Fruit fly (Drosophila melanogaster) whole organism, prepupa: ENCODE results near the gene Kap3.

Source experiments
- Blimp-1 ChIP-seq: fragments of 200-800 bp; sonication (Bioruptor generic); optimal IDR thresholded peaks from 3 replicates; lab custom pipeline; 2017; ENCODE audit warnings: missing biosample characterization, missing genetic modification characterization, mild to moderate bottlenecking, moderate library complexity, missing genetic modification reagents
- CG10631 ChIP-seq: fragments of 200-800 bp; sonication (Bioruptor generic); optimal IDR thresholded peaks from 2 replicates; lab custom pipeline; 2016; ENCODE audit warnings: missing biosample characterization, missing genetic modification characterization
- CG10669 ChIP-seq: fragments of 200-800 bp; sonication (Bioruptor generic); optimal IDR thresholded peaks from 3 replicates; lab custom pipeline; 2018; ENCODE audit warnings: missing biosample characterization, mild to moderate bottlenecking, missing genetic modification characterization, moderate library complexity
- CG11294 ChIP-seq: fragments of 200-800 bp; sonication (Bioruptor generic); IDR thresholded peaks from 2 replicates; pipeline ENCODE4 v1.3.6; 2022; ENCODE audit warnings: missing biosample characterization, missing genetic modification characterization
- CG15336 ChIP-seq: fragments of 200-800 bp; sonication (Bioruptor generic); IDR thresholded peaks from 2 replicates; pipeline ENCODE4 v1.3.6; 2022; ENCODE audit warnings: missing biosample characterization, missing genetic modification characterization
- CG3032 ChIP-seq: fragments of 200-800 bp; optimal IDR thresholded peaks from 2 replicates; lab custom pipeline; 2019; ENCODE audit warnings: missing biosample characterization, mild to moderate bottlenecking, missing genetic modification characterization, moderate library complexity
- CG31627 ChIP-seq: fragments of 200-800 bp; sonication (Bioruptor generic); optimal IDR thresholded peaks from 3 replicates; lab custom pipeline; 2016; ENCODE audit warnings: missing biosample characterization, missing genetic modification characterization
- CG34406 ChIP-seq: fragments of 200-800 bp; sonication (Bioruptor generic); optimal IDR thresholded peaks from 3 replicates; lab custom pipeline; 2016; ENCODE audit warnings: missing biosample characterization, missing genetic modification characterization
- CG4318 ChIP-seq: fragments of 200-800 bp; sonication (Bioruptor generic); optimal IDR thresholded peaks from 3 replicates; lab custom pipeline; 2017; ENCODE audit warnings: missing biosample characterization, mild to moderate bottlenecking, missing genetic modification characterization
- CG6163 ChIP-seq: fragments of 200-800 bp; sonication (Bioruptor generic); IDR thresholded peaks from 3 replicates; pipeline ENCODE4 v1.3.6; 2022; ENCODE audit warnings: missing biosample characterization, missing genetic modification characterization
- CG6792 ChIP-seq: fragments of 200-800 bp; sonication (Bioruptor generic); optimal IDR thresholded peaks from 3 replicates; lab custom pipeline; 2016; ENCODE audit warnings: missing biosample characterization, missing genetic modification characterization
- CG6808 ChIP-seq: fragments of 200-800 bp; sonication (Bioruptor generic); optimal IDR thresholded peaks from 3 replicates; lab custom pipeline; 2017; ENCODE audit warnings: missing biosample characterization, missing genetic modification characterization, mild to moderate bottlenecking, moderate library complexity, missing genetic modification reagents
- CG6854 ChIP-seq: fragments of 200-800 bp; sonication (Bioruptor generic); optimal IDR thresholded peaks from 2 replicates; lab custom pipeline; 2017; ENCODE audit warnings: missing biosample characterization, mild to moderate bottlenecking, missing genetic modification characterization
- CG7368 ChIP-seq: fragments of 200-800 bp; sonication (Bioruptor generic); optimal IDR thresholded peaks from 3 replicates; lab custom pipeline; 2016; ENCODE audit warnings: missing biosample characterization, missing genetic modification characterization
- CG8119 ChIP-seq: fragments of 200-800 bp; sonication (Bioruptor generic); IDR thresholded peaks from 3 replicates; pipeline ENCODE4 v1.3.6; 2022; ENCODE audit warnings: missing biosample characterization, missing genetic modification characterization
- CG8319 ChIP-seq: fragments of 200-800 bp; sonication (Bioruptor generic); optimal IDR thresholded peaks from 3 replicates; lab custom pipeline; 2016; ENCODE audit warnings: missing biosample characterization, missing genetic modification characterization
- CG9139 ChIP-seq: fragments of 200-800 bp; sonication (Bioruptor generic); optimal IDR thresholded peaks from 3 replicates; lab custom pipeline; 2017; ENCODE audit warnings: missing biosample characterization, mild to moderate bottlenecking, missing genetic modification characterization
- Eip75B ChIP-seq: fragments of 200-800 bp; sonication (Bioruptor generic); optimal IDR thresholded peaks from 3 replicates; lab custom pipeline; 2016; ENCODE audit warnings: missing biosample characterization, missing genetic modification characterization
- Eip78C ChIP-seq: fragments of 200-800 bp; sonication (Bioruptor generic); peaks from one replicate; lab custom pipeline; 2016; ENCODE audit warnings: missing biosample characterization, missing genetic modification characterization
- Eip93F ChIP-seq: fragments of 200-800 bp; sonication (Bioruptor generic); optimal IDR thresholded peaks from 2 replicates; lab custom pipeline; 2016; ENCODE audit warnings: missing biosample characterization, mild to moderate bottlenecking, missing genetic modification characterization
- Ets21C ChIP-seq: fragments of 200-800 bp; sonication (Bioruptor generic); optimal IDR thresholded peaks from 3 replicates; lab custom pipeline; 2016; ENCODE audit warnings: missing biosample characterization, missing genetic modification characterization
- Ets96B ChIP-seq: fragments of 200-800 bp; optimal IDR thresholded peaks from 2 replicates; lab custom pipeline; 2019; ENCODE audit warnings: missing biosample characterization, mild to moderate bottlenecking, missing genetic modification characterization, moderate library complexity
- Hr38 ChIP-seq: sonication (Bioruptor generic); optimal IDR thresholded peaks from 2 replicates; lab custom pipeline; 2016; ENCODE audit warnings: missing biosample characterization, missing genetic modification characterization
- Hr39 ChIP-seq: fragments of 200-800 bp; sonication (Bioruptor generic); optimal IDR thresholded peaks from 2 replicates; lab custom pipeline; 2016; ENCODE audit warnings: missing biosample characterization, missing genetic modification characterization
- Lpt ChIP-seq: fragments of 200-800 bp; sonication (Bioruptor generic); optimal IDR thresholded peaks from 3 replicates; lab custom pipeline; 2016; ENCODE audit warnings: missing biosample characterization, missing genetic modification characterization
- OdsH ChIP-seq: fragments of 200-800 bp; sonication (Bioruptor generic); optimal IDR thresholded peaks from 3 replicates; lab custom pipeline; 2016; ENCODE audit warnings: missing biosample characterization, missing genetic modification characterization
- Smox ChIP-seq: fragments of 200-800 bp; sonication (Bioruptor generic); optimal IDR thresholded peaks from 3 replicates; lab custom pipeline; 2016; ENCODE audit warnings: missing biosample characterization, missing genetic modification characterization
- Sox14 ChIP-seq: fragments of 200-800 bp; sonication (Bioruptor generic); optimal IDR thresholded peaks from 3 replicates; lab custom pipeline; 2016; ENCODE audit warnings: missing biosample characterization, missing genetic modification characterization
- achi ChIP-seq: fragments of 200-800 bp; sonication (Bioruptor generic); optimal IDR thresholded peaks from 3 replicates; lab custom pipeline; 2016; ENCODE audit warnings: missing biosample characterization, missing genetic modification characterization
- acj6 ChIP-seq: fragments of 200-800 bp; sonication (Bioruptor generic); optimal IDR thresholded peaks from 3 replicates; lab custom pipeline; 2016; ENCODE audit warnings: missing biosample characterization, missing genetic modification characterization
- dac ChIP-seq: fragments of 200-800 bp; sonication (Bioruptor generic); optimal IDR thresholded peaks from 2 replicates; lab custom pipeline; 2017; ENCODE audit warnings: missing biosample characterization, mild to moderate bottlenecking, missing genetic modification characterization
- esn ChIP-seq: fragments of 200-800 bp; sonication (Bioruptor generic); optimal IDR thresholded peaks from 2 replicates; lab custom pipeline; 2016; ENCODE audit warnings: missing biosample characterization, mild to moderate bottlenecking, missing genetic modification characterization, moderate library complexity
- fd85E ChIP-seq: fragments of 200-800 bp; sonication (Bioruptor generic); optimal IDR thresholded peaks from 3 replicates; lab custom pipeline; 2016; ENCODE audit warnings: missing biosample characterization, missing genetic modification characterization
- fkh ChIP-seq: fragments of 200-800 bp; sonication (Bioruptor generic); optimal IDR thresholded peaks from 3 replicates; lab custom pipeline; 2017; ENCODE audit warnings: missing biosample characterization, mild to moderate bottlenecking, missing genetic modification characterization, moderate library complexity
- lz ChIP-seq: fragments of 200-800 bp; sonication (Bioruptor generic); optimal IDR thresholded peaks from 3 replicates; lab custom pipeline; 2016; ENCODE audit warnings: missing biosample characterization, missing genetic modification characterization
- pdm3 ChIP-seq: fragments of 200-800 bp; sonication (Bioruptor generic); optimal IDR thresholded peaks from 3 replicates; lab custom pipeline; 2016; ENCODE audit warnings: missing biosample characterization, missing genetic modification characterization
- salr ChIP-seq, 2 experiments: fragments of 200-800 bp; sonication (Bioruptor generic); optimal IDR thresholded peaks; 3 replicates each; lab custom pipeline; 2016 to 2018; ENCODE audit warnings: missing biosample characterization in 2 of 2, missing genetic modification characterization in 2 of 2, mild to moderate bottlenecking in 1 of 2
- ss ChIP-seq, 2 experiments: fragments of 200-800 bp; sonication (Bioruptor generic); optimal IDR thresholded peaks; 2 replicates in 1 of 2; 3 replicates in 1 of 2; lab custom pipeline; 2017 to 2018; ENCODE audit warnings: mild to moderate bottlenecking in 2 of 2, missing biosample characterization in 2 of 2, missing genetic modification characterization in 2 of 2, moderate library complexity in 1 of 2
- svp ChIP-seq: fragments of 200-800 bp; sonication (Bioruptor generic); peaks from one replicate; lab custom pipeline; 2016; ENCODE audit warnings: missing biosample characterization, missing genetic modification characterization
- topi ChIP-seq: fragments of 200-800 bp; sonication (Bioruptor generic); optimal IDR thresholded peaks from 3 replicates; lab custom pipeline; 2016; ENCODE audit warnings: missing biosample characterization, missing genetic modification characterization
- vri ChIP-seq: fragments of 200-800 bp; sonication (Bioruptor generic); optimal IDR thresholded peaks from 3 replicates; lab custom pipeline; 2016; ENCODE audit warnings: missing biosample characterization, mild to moderate bottlenecking, missing genetic modification characterization

Gene Kap3

dm6 chrX:11384023-11384444 is 44.1 kb upstream of the Kap3 start (continued):
- TF ChIP-seq CG6792 (peak; percentile 20), CG10631 (GFP tag; lab: Kevin White, UChicago) (peak; percentile 28), lz (GFP tag; lab: Kevin White, UChicago) (peak; percentile 17), Hr39 (GFP tag; lab: Kevin White, UChicago) (peak; percentile 19), ss (GFP tag; optimal IDR thresholded peaks at IDR 0.05; lab: Kevin White, UChicago) (peak; percentile 2 to 50), pdm3 (GFP tag; lab: Kevin White, UChicago) (peak; percentile 38), CG15336 (GFP tag; lab: Robert Waterston, UW) (peak; percentile 64), topi (peak; percentile 39), CG6163 (peak; percentile 68), achi (GFP tag; lab: Kevin White, UChicago) (peak; percentile 24), fkh (peak; percentile 12), Eip93F (GFP tag; lab: Kevin White, UChicago) (no peak), Smox (peak; percentile 22), Sox14 (GFP tag; lab: Kevin White, UChicago) (peak; percentile 6), fd85E (GFP tag; lab: Kevin White, UChicago) (no peak), Hr38 (no peak), Eip78C (GFP tag; lab: Kevin White, UChicago) (peak; percentile 85), Ets21C (GFP tag; lab: Kevin White, UChicago) (no peak), CG11294 (peak; percentile 49; the same call in 1 of the 2 replicates), vri (GFP tag; lab: Kevin White, UChicago) (no peak), Blimp-1 (GFP tag; lab: Kevin White, UChicago) (no peak), CG34406 (GFP tag; lab: Kevin White, UChicago) (peak; percentile 3), Eip75B (peak; percentile 50), CG10669 (GFP tag; lab: Kevin White, UChicago) (peak; percentile 44), CG6808 (GFP tag; lab: Kevin White, UChicago) (peak; percentile 9)

DNA sequence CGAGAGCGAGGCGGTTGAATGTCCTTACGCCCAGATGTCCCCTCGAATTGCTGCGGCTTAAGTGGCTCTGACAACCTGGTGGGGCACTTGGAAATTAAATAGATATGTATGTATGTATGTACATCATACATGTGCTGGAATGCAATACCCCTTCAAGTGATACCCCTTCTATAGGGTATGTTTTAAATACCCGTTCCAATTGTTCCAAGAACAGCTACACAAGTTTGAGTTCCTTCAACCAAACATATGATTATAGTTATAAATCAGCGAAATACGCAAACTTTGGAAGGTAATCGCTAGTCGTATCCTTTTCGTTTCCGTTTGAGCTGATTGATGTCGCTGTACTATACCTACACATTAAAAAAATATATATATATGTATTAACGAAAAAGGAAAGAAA is 43.6 kb upstream of the Kap3 start:
- TF ChIP-seq CG31627 (GFP tag; lab: Kevin White, UChicago) = no peak
- peak; percentile 24 for TF ChIP-seq CG10669 (GFP tag; lab: Kevin White, UChicago)
- TF ChIP-seq CG34406 (GFP tag; lab: Kevin White, UChicago) = no peak
- no peak for TF ChIP-seq CG3032 (tag; lab: Kevin White, UChicago)
- no peak for TF ChIP-seq Smox
- peak; percentile 5 for TF ChIP-seq acj6 (GFP tag; lab: Kevin White, UChicago)
- TF ChIP-seq CG8119 (GFP tag; lab: Robert Waterston, UW) = no peak
- TF ChIP-seq svp = peak; percentile 59
- peak; percentile 10 for TF ChIP-seq Ets96B (tag; lab: Kevin White, UChicago)
- peak; percentile 5 for TF ChIP-seq CG10631 (GFP tag; lab: Kevin White, UChicago)
- TF ChIP-seq, all 60 proteins: peak for 5

- TF ChIP-seq CG11294 (no peak), CG6854 (no peak), salr (GFP tag; optimal IDR thresholded peaks at IDR 0.05; lab: Kevin White, UChicago) (no peak), acj6 (GFP tag; lab: Kevin White, UChicago) (no peak), Ets21C (GFP tag; lab: Kevin White, UChicago) (no peak), vri (GFP tag; lab: Kevin White, UChicago) (no peak), ss (GFP tag; optimal IDR thresholded peaks at IDR 0.05; lab: Kevin White, UChicago) (no peak), Lpt (GFP tag; lab: Kevin White, UChicago) (no peak), CG6163 (no peak), CG7368 (GFP tag; lab: Kevin White, UChicago) (no peak)
- TF ChIP-seq, all 60 proteins: peak for 0
These were observed 42.7 kb upstream of the Kap3 start for dm6 chrX:11382588-11382987.

dm6 chrX:11379747-11380146 is 39.9 kb upstream of the Kap3 start:
- no peak for TF ChIP-seq CG9139
- no peak for TF ChIP-seq CG7368 (GFP tag; lab: Kevin White, UChicago)
- TF ChIP-seq CG11294 = no peak
- TF ChIP-seq Ets96B (tag; lab: Kevin White, UChicago) = no peak
- TF ChIP-seq CG6792 = no peak
- TF ChIP-seq CG4318 = no peak
- no peak for TF ChIP-seq CG8319 (GFP tag; lab: Kevin White, UChicago)
- no peak for TF ChIP-seq esn
- no peak for TF ChIP-seq ss (GFP tag; optimal IDR thresholded peaks at IDR 0.05; lab: Kevin White, UChicago)
- TF ChIP-seq OdsH (GFP tag; lab: Kevin White, UChicago) = no peak
- no peak for TF ChIP-seq dac (GFP tag; lab: Kevin White, UChicago)
- TF ChIP-seq, all 60 proteins: peak for 0
